Worm (Caenorhabditis elegans) whole organism, L1 larva: ENCODE results near the gene F56D6.11.

Experiments used
- C04F5.9 ChIP-seq: sonication (generic microtip); optimal IDR thresholded peaks from 2 replicates; lab custom pipeline; 2016; ENCODE audit warnings: missing genetic modification characterization, missing compliant biosample characterization
- F16B12.6 ChIP-seq: fragments of 150-350 bp; optimal IDR thresholded peaks from 2 replicates; lab custom pipeline; 2014; ENCODE audit warnings: missing biosample characterization, missing genetic modification characterization
- alr-1 ChIP-seq: fragments of 200-800 bp; sonication (Bioruptor generic); optimal IDR thresholded peaks from 2 replicates; lab custom pipeline; 2018; ENCODE audit warnings: borderline replicate concordance, mild to moderate bottlenecking, missing genetic modification characterization, missing compliant biosample characterization
- ceh-90 ChIP-seq: sonication (generic microtip); optimal IDR thresholded peaks from 2 replicates; lab custom pipeline; 2016; ENCODE audit warnings: missing genetic modification characterization, missing compliant biosample characterization
- dsc-1 ChIP-seq: sonication (generic microtip); optimal IDR thresholded peaks from 2 replicates; lab custom pipeline; 2016; ENCODE audit warnings: mild to moderate bottlenecking, missing genetic modification characterization, missing compliant biosample characterization
- efl-1 ChIP-seq, 4 experiments: fragments of 150-350 bp; optimal IDR thresholded peaks in 3 of 4; peaks in 1 of 4; 1 replicate in 1 of 4; 2 replicates in 3 of 4; lab custom pipeline; 2014; ENCODE audit warnings: missing biosample characterization in 2 of 4, missing genetic modification characterization in 2 of 4, missing genetic modification reagents in 2 of 4
- elt-2 ChIP-seq: sonication (generic microtip); optimal IDR thresholded peaks from 2 replicates; lab custom pipeline; 2016; ENCODE audit warnings: missing genetic modification characterization, mild to moderate bottlenecking, inconsistent platforms, missing compliant biosample characterization, missing genetic modification reagents
- fkh-4 ChIP-seq: sonication (generic microtip); optimal IDR thresholded peaks from 2 replicates; lab custom pipeline; 2016; ENCODE audit warnings: missing compliant biosample characterization, missing genetic modification characterization, borderline replicate concordance
- fos-1 ChIP-seq: fragments of 150-350 bp; optimal IDR thresholded peaks from 2 replicates; lab custom pipeline; 2014; ENCODE audit warnings: missing biosample characterization, missing genetic modification characterization
- hlh-17 ChIP-seq: fragments of 200-800 bp; sonication (Bioruptor generic); optimal IDR thresholded peaks from 2 replicates; lab custom pipeline; 2018; ENCODE audit warnings: missing genetic modification characterization, mild to moderate bottlenecking, missing compliant biosample characterization, moderate library complexity, borderline replicate concordance
- hlh-4 ChIP-seq: sonication (generic microtip); optimal IDR thresholded peaks from 2 replicates; lab custom pipeline; 2016; ENCODE audit warnings: mild to moderate bottlenecking, missing genetic modification characterization, missing compliant biosample characterization
- isw-1 ChIP-seq: fragments of 200-800 bp; sonication (Bioruptor generic); IDR thresholded peaks from 2 replicates; pipeline ENCODE4 v1.3.6; 2022; ENCODE audit warnings: missing genetic modification characterization, missing compliant biosample characterization
- jun-1 ChIP-seq: fragments of 150-350 bp; optimal IDR thresholded peaks from 2 replicates; lab custom pipeline; 2014; ENCODE audit warnings: missing biosample characterization, missing genetic modification reagents, missing genetic modification characterization
- lin-14 ChIP-seq: fragments of 200-800 bp; sonication (Bioruptor generic); optimal IDR thresholded peaks from 2 replicates; lab custom pipeline; 2018; ENCODE audit warnings: mild to moderate bottlenecking, missing genetic modification characterization, moderate library complexity, missing compliant biosample characterization
- lin-35 ChIP-seq, 2 experiments: fragments of 150-350 bp; optimal IDR thresholded peaks; 2 replicates each; lab custom pipeline; 2014; ENCODE audit warnings: missing biosample characterization in 2 of 2, missing genetic modification characterization in 2 of 2, missing genetic modification reagents in 2 of 2
- mdl-1 ChIP-seq, 2 experiments: fragments of 150-350 bp; optimal IDR thresholded peaks; 2 replicates each; lab custom pipeline; 2014 to 2017; ENCODE audit warnings: missing biosample characterization in 2 of 2, missing genetic modification characterization in 2 of 2, inconsistent platforms in 1 of 2
- mep-1 ChIP-seq: fragments of 150-350 bp; optimal IDR thresholded peaks from 2 replicates; lab custom pipeline; 2014; ENCODE audit warnings: missing biosample characterization, missing genetic modification characterization
- nhr-12 ChIP-seq: sonication (generic microtip); optimal IDR thresholded peaks from 2 replicates; lab custom pipeline; 2017; ENCODE audit warnings: missing biosample characterization, missing genetic modification characterization
- nhr-19 ChIP-seq: fragments of 200-800 bp; sonication (Bioruptor generic); conservative IDR thresholded peaks from 2 replicates; pipeline ENCODE4 v1.3.6; 2022; ENCODE audit warnings: missing genetic modification characterization, missing compliant biosample characterization
- nhr-20 ChIP-seq: sonication (generic microtip); optimal IDR thresholded peaks from 2 replicates; lab custom pipeline; 2016; ENCODE audit warnings: mild to moderate bottlenecking, missing genetic modification characterization, missing compliant biosample characterization
- nhr-28 ChIP-seq: fragments of 150-350 bp; optimal IDR thresholded peaks from 2 replicates; lab custom pipeline; 2014; ENCODE audit warnings: missing biosample characterization, missing genetic modification characterization
- nhr-47 ChIP-seq: sonication (generic microtip); optimal IDR thresholded peaks from 2 replicates; lab custom pipeline; 2016; ENCODE audit warnings: mild to moderate bottlenecking, missing genetic modification characterization, moderate library complexity, missing compliant biosample characterization
- nhr-71 ChIP-seq: sonication (generic microtip); optimal IDR thresholded peaks from 2 replicates; lab custom pipeline; 2016; ENCODE audit warnings: mild to moderate bottlenecking, missing genetic modification characterization, moderate library complexity, missing compliant biosample characterization
- nhr-85 ChIP-seq: sonication (generic microtip); peaks from one replicate; lab custom pipeline; 2016; ENCODE audit warnings: missing genetic modification characterization, inconsistent platforms, missing compliant biosample characterization
- pag-3 ChIP-seq: sonication (generic microtip); optimal IDR thresholded peaks from 2 replicates; lab custom pipeline; 2017; ENCODE audit warnings: missing genetic modification characterization, mild to moderate bottlenecking, missing compliant biosample characterization, antibody characterized with exemption, borderline replicate concordance; ENCODE audit not compliant: insufficient read depth
- pax-3 ChIP-seq: fragments of 200-800 bp; sonication (Bioruptor generic); optimal IDR thresholded peaks from 2 replicates; lab custom pipeline; 2018; ENCODE audit warnings: mild to moderate bottlenecking, missing genetic modification characterization, moderate library complexity, missing compliant biosample characterization
- skn-1 ChIP-seq: fragments of 150-350 bp; optimal IDR thresholded peaks from 2 replicates; lab custom pipeline; 2014; ENCODE audit warnings: missing biosample characterization, missing genetic modification characterization
- snu-23 ChIP-seq: sonication (generic microtip); optimal IDR thresholded peaks from 2 replicates; lab custom pipeline; 2016; ENCODE audit warnings: missing genetic modification characterization, missing compliant biosample characterization
- tbx-2 ChIP-seq: sonication (generic microtip); optimal IDR thresholded peaks from 2 replicates; lab custom pipeline; 2016; ENCODE audit warnings: missing genetic modification characterization, missing compliant biosample characterization
- tlp-1 ChIP-seq: fragments of 150-350 bp; optimal IDR thresholded peaks from 2 replicates; lab custom pipeline; 2014; ENCODE audit warnings: missing biosample characterization, missing genetic modification characterization
- unc-62 ChIP-seq: fragments of 150-350 bp; optimal IDR thresholded peaks from 2 replicates; lab custom pipeline; 2014; ENCODE audit warnings: missing biosample characterization, missing genetic modification reagents, missing genetic modification characterization
- vab-15 ChIP-seq: sonication (generic microtip); optimal IDR thresholded peaks from 2 replicates; lab custom pipeline; 2017; ENCODE audit warnings: missing genotype, mild to moderate bottlenecking, missing genetic modification characterization, missing compliant biosample characterization
- zag-1 ChIP-seq: fragments of 150-350 bp; optimal IDR thresholded peaks from 2 replicates; lab custom pipeline; 2014; ENCODE audit warnings: missing biosample characterization, missing genetic modification characterization
- zip-4 ChIP-seq: fragments of 200-800 bp; sonication (Bioruptor generic); optimal IDR thresholded peaks from 2 replicates; lab custom pipeline; 2018; ENCODE audit warnings: mild to moderate bottlenecking, missing genetic modification characterization, moderate library complexity, missing compliant biosample characterization
- ztf-11 ChIP-seq, 2 experiments: sonication (generic microtip); optimal IDR thresholded peaks; 2 replicates each; lab custom pipeline; 2016 to 2017; ENCODE audit warnings: missing genetic modification characterization in 2 of 2, missing biosample characterization in 1 of 2, missing compliant biosample characterization in 1 of 2

F56D6.11 gene

DNA sequence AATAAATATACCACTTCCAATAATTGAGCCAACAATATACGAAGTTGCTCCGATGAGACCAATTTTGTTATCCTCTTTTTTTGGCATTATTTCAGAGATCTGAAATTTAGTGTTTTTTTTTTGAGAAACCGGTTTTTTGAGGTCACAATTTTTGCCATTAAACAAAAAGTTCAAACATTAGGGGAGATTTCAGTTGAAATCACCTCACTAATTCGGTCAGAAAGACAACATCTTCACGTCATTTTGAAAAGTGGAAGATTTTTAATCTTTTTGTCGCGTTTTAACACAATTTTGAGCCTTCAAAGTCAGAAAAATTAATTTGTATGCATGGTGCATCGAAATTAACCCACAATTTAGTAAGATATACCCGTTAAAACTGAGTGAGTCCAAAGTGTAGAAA lies 41.3 kb downstream of the F56D6.11 start, which contains the start of gene aat-8:
Gene aat-8, minus strand, starts transcription at position 101 of the 400 bp plus-strand sequence.
- TF ChIP-seq zag-1 (no peak), nhr-85 (tag; lab: Kevin White, UChicago) (peak; percentile 12)

DNA sequence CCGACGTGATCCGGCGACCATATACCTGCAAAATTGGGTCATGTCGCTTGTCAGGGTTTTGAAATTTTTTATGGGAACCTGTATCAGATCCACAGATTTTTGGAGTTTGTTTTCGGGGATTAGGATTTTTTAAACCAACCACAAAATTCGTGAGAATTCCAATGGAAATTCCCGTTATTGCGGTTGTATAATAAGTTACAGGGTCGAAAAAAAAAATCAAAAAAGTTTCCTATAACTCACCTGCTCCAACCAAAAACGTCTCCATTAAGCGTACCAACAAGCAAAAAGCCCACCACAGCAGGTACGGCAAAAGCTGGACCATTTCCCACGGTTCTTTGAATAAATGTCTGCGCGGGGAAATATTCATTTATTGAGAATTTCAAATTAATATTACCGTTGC lies 43.3 kb downstream of the F56D6.11 start:
- TF ChIP-seq efl-1 (optimal IDR thresholded peaks at IDR 0.05; lab: Kevin White, UChicago): no peak
- peak in 1 of 2 experiments; percentile 50 for TF ChIP-seq efl-1 (GFP tag; optimal IDR thresholded peaks at IDR 0.05 in 1 of 2; lab: Kevin White, UChicago)
- TF ChIP-seq F16B12.6: no peak

DNA sequence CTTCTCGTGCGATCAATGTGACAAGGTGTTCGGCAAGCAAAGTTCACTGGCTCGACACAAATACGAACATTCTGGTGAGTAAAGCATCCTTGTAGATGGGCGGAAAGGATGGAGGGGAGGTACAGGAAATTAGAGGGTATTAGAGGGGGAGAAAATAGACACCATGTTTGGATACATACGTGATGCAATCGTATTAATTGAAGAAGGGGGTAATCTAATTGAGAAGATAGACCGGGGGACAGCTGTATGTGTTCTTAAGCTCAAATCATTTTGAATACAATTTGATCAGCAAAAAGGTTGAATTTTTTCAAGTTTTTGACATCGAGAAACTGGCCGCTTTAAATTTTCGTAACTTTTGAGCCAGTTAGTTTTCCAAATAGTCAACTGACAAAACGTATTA lies 45.9 kb downstream of the F56D6.11 start:
- TF ChIP-seq unc-62 (GFP tag; lab: Kevin White, UChicago) (no peak), dsc-1 (tag; lab: Kevin White, UChicago) (no peak), snu-23 (GFP tag; lab: Kevin White, UChicago) (no peak), ceh-90 (tag; lab: Kevin White, UChicago) (no peak), lin-35 (GFP tag; optimal IDR thresholded peaks at IDR 0.05; lab: Kevin White, UChicago) (no peak), C04F5.9 (tag; lab: Kevin White, UChicago) (no peak), pax-3 (tag; lab: Kevin White, UChicago) (no peak), nhr-71 (no peak), nhr-19 (GFP tag; lab: Robert Waterston, UW) (no peak), pag-3 (tag; lab: Kevin White, UChicago) (no peak), mdl-1 (tag; optimal IDR thresholded peaks at IDR 0.05; lab: Kevin White, UChicago) (no peak), hlh-4 (tag; lab: Kevin White, UChicago) (no peak), elt-2 (tag; lab: Kevin White, UChicago) (no peak), skn-1 (tag; lab: Kevin White, UChicago) (no peak), nhr-20 (tag; lab: Kevin White, UChicago) (no peak)

DNA sequence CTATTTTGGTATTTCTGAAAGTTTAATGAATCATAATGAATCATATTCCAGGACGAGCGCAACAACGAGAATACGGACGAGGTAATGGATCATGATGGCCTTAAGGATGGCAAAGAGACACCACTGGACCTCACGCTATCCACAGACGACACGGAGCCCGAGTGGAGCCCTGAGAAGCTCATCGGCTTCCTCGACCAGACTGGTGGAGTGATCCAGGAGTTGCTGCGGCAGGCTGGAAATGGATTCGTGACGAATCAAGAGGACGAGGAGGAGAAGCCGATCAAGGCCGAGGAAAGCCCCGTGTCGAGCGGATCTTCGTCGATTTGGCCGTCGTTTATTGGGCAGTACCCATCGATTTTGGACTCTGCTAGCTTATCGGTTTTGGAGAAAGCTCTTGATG lies 46.7 kb downstream of the F56D6.11 start:
- TF ChIP-seq efl-1 (optimal IDR thresholded peaks at IDR 0.05; lab: Kevin White, UChicago): no peak
- TF ChIP-seq efl-1 (GFP tag; optimal IDR thresholded peaks at IDR 0.05 in 1 of 2; lab: Kevin White, UChicago): peak in 1 of 2 experiments; percentile 75
- TF ChIP-seq nhr-28 (tag; lab: Kevin White, UChicago): no peak

DNA sequence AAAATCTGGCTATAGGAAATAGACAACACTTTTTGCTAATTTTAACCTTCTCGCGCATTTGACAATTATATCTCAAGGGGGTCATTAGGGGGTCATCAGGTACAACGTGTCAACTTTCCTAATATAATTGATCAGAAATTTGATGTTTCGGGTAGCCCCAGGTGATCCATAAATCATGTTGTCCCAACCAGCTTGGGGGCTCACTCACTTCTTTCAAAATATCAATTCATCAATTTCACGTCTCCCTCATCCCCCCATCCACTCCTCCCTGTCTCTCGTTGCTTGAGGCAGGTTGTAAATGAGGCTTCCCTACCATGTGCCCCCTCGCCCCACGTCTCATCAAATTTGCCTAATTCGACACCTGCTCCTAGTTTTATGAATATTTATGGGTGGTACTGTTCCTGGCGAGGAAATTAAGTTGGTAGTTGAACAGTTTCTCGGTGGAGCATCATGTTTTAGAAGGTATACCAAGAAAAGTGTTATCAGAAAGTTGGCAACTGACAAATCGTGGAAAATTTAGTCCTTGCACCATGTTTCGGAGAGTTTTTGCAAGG lies 48.2 kb downstream of the F56D6.11 start:
- TF ChIP-seq tbx-2 (tag; lab: Kevin White, UChicago): peak; percentile 41
- TF ChIP-seq ztf-11 (tag; optimal IDR thresholded peaks at IDR 0.05; lab: Kevin White, UChicago): peak in 1 of 2 experiments; percentile 23
- peak; percentile 2 for TF ChIP-seq lin-14
- no peak for TF ChIP-seq tlp-1
- TF ChIP-seq pag-3 (tag; lab: Kevin White, UChicago): no peak

DNA sequence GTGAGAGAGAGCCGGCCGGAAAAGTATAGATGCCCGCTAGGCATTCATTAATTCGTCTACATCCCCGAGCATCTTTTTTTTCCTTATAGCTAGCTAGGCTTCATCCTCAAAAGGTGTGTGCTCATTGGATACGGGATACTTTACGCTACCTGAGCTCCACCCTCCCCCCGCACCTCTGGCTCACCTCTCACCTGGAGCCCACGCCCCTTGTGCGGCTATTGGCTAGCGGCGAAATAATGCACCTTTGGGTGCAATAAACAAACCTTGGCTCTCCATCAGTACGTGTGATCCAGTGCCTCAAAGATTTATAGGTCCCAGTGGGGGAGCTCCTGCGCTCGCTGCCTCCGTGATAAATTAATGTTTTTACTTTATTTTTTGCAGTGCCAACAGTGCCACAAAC lies 50.1 kb downstream of the F56D6.11 start:
- TF ChIP-seq mep-1 (tag; lab: Kevin White, UChicago) (no peak), fkh-4 (tag; lab: Kevin White, UChicago) (no peak), elt-2 (tag; lab: Kevin White, UChicago) (no peak), nhr-28 (tag; lab: Kevin White, UChicago) (no peak), vab-15 (tag; lab: Kevin White, UChicago) (no peak), nhr-85 (tag; lab: Kevin White, UChicago) (no peak), ztf-11 (tag; optimal IDR thresholded peaks at IDR 0.05; lab: Kevin White, UChicago) (no peak), alr-1 (tag; lab: Kevin White, UChicago) (no peak), zip-4 (GFP tag; lab: Kevin White, UChicago) (no peak), isw-1 (GFP tag; lab: Robert Waterston, UW) (no peak), hlh-17 (GFP tag; lab: Kevin White, UChicago) (no peak), jun-1 (no peak), nhr-12 (tag; lab: Kevin White, UChicago) (no peak), fos-1 (tag; lab: Kevin White, UChicago) (no peak), tbx-2 (tag; lab: Kevin White, UChicago) (no peak), nhr-47 (tag; lab: Kevin White, UChicago) (no peak)
